Worm (Caenorhabditis elegans) whole organism, L3 larva: Measurements from ENCODE around the gene C04F6.7.
A peak's percentile ranks its signal among the peaks of the same experiment; 100 is the strongest.

Experiments
- R02D3.7 ChIP-seq: fragments of 150-350 bp; optimal IDR thresholded peaks from 2 replicates; lab custom pipeline; 2014; ENCODE audit warnings: missing biosample characterization, missing genetic modification characterization
- ZK546.5 ChIP-seq: sonication (generic microtip); optimal IDR thresholded peaks from 2 replicates; lab custom pipeline; 2017; ENCODE audit warnings: missing biosample characterization, missing genetic modification characterization
- aly-2 ChIP-seq: fragments of 150-350 bp; optimal IDR thresholded peaks from 2 replicates; lab custom pipeline; 2014; ENCODE audit warnings: missing biosample characterization, missing genetic modification characterization
- ceh-16 ChIP-seq: sonication (generic microtip); optimal IDR thresholded peaks from 2 replicates; lab custom pipeline; 2017; ENCODE audit warnings: missing biosample characterization, missing genetic modification characterization
- egl-27 ChIP-seq: sonication (generic microtip); optimal IDR thresholded peaks from 4 replicates; lab custom pipeline; 2017; ENCODE audit warnings: missing biosample characterization, missing genetic modification reagents, missing genetic modification characterization
- elt-2 ChIP-seq: sonication (generic microtip); optimal IDR thresholded peaks from 2 replicates; lab custom pipeline; 2016; ENCODE audit warnings: missing genetic modification reagents, mild to moderate bottlenecking, missing genetic modification characterization, missing compliant biosample characterization
- eor-1 ChIP-seq, 2 experiments: fragments of 150-350 bp; optimal IDR thresholded peaks; 2 replicates each; lab custom pipeline; 2014 to 2018; ENCODE audit warnings: missing biosample characterization in 2 of 2, missing genetic modification characterization in 2 of 2
- fkh-10 ChIP-seq: sonication (generic microtip); optimal IDR thresholded peaks from 2 replicates; lab custom pipeline; 2017; ENCODE audit warnings: missing biosample characterization, missing genetic modification reagents, missing genetic modification characterization
- fos-1 ChIP-seq: fragments of 150-350 bp; optimal IDR thresholded peaks from 2 replicates; lab custom pipeline; 2014; ENCODE audit warnings: missing biosample characterization, missing genetic modification characterization
- hmg-11 ChIP-seq: sonication (generic microtip); optimal IDR thresholded peaks from 2 replicates; lab custom pipeline; 2016; ENCODE audit warnings: missing genetic modification characterization, missing compliant biosample characterization
- lin-39 ChIP-seq: fragments of 150-350 bp; optimal IDR thresholded peaks from 2 replicates; lab custom pipeline; 2018; ENCODE audit warnings: missing biosample characterization, missing genetic modification reagents, missing genetic modification characterization
- lsy-12 ChIP-seq: sonication (generic microtip); optimal IDR thresholded peaks from 2 replicates; lab custom pipeline; 2016; ENCODE audit warnings: mild to moderate bottlenecking, missing genetic modification characterization, missing compliant biosample characterization
- mml-1 ChIP-seq: fragments of 150-350 bp; sonication (generic microtip); optimal IDR thresholded peaks from 3 replicates; lab custom pipeline; 2014; ENCODE audit warnings: missing biosample characterization, missing genetic modification characterization
- nfya-1 ChIP-seq: sonication (generic microtip); optimal IDR thresholded peaks from 2 replicates; lab custom pipeline; 2017; ENCODE audit warnings: missing genetic modification characterization, mild to moderate bottlenecking, missing compliant biosample characterization, antibody characterized with exemption, moderate library complexity; ENCODE audit not compliant: insufficient read depth
- nhr-12 ChIP-seq: fragments of 150-350 bp; optimal IDR thresholded peaks from 2 replicates; lab custom pipeline; 2014; ENCODE audit warnings: missing biosample characterization, missing genetic modification characterization
- nhr-23 ChIP-seq: fragments of 150-350 bp; optimal IDR thresholded peaks from 2 replicates; lab custom pipeline; 2014; ENCODE audit warnings: missing biosample characterization, missing genetic modification reagents, missing genetic modification characterization
- nhr-237 ChIP-seq: fragments of 150-350 bp; optimal IDR thresholded peaks from 2 replicates; lab custom pipeline; 2014; ENCODE audit warnings: missing biosample characterization, missing genetic modification characterization
- nhr-25 ChIP-seq: sonication (generic microtip); optimal IDR thresholded peaks from 2 replicates; lab custom pipeline; 2017; ENCODE audit warnings: missing biosample characterization, missing genetic modification characterization
- nhr-28 ChIP-seq: fragments of 150-350 bp; optimal IDR thresholded peaks from 2 replicates; lab custom pipeline; 2014; ENCODE audit warnings: missing biosample characterization, missing genetic modification characterization
- nhr-43 ChIP-seq: sonication (generic microtip); optimal IDR thresholded peaks from 2 replicates; lab custom pipeline; 2016; ENCODE audit warnings: mild to moderate bottlenecking, missing genetic modification characterization, missing compliant biosample characterization; ENCODE audit not compliant: poor library complexity, severe bottlenecking
- nhr-67 ChIP-seq: fragments of 150-350 bp; optimal IDR thresholded peaks from 2 replicates; lab custom pipeline; 2014; ENCODE audit warnings: missing biosample characterization, missing genetic modification characterization
- nhr-76 ChIP-seq: fragments of 150-350 bp; sonication (generic microtip); optimal IDR thresholded peaks from 5 replicates; lab custom pipeline; 2014; ENCODE audit warnings: missing biosample characterization, missing genetic modification characterization
- pha-4 ChIP-seq: fragments of 150-350 bp; optimal IDR thresholded peaks from 2 replicates; lab custom pipeline; 2014; ENCODE audit warnings: missing biosample characterization, missing genetic modification reagents, missing genetic modification characterization
- pqm-1 ChIP-seq: fragments of 150-350 bp; optimal IDR thresholded peaks from 2 replicates; lab custom pipeline; 2017; ENCODE audit warnings: missing biosample characterization, missing genetic modification characterization, inconsistent platforms
- sea-2 ChIP-seq: fragments of 150-350 bp; sonication (generic microtip); optimal IDR thresholded peaks from 4 replicates; lab custom pipeline; 2014; ENCODE audit warnings: missing biosample characterization, missing genetic modification reagents, missing genetic modification characterization
- tbx-2 ChIP-seq: sonication (generic microtip); optimal IDR thresholded peaks from 2 replicates; lab custom pipeline; 2016; ENCODE audit warnings: mild to moderate bottlenecking, missing genetic modification characterization, missing compliant biosample characterization
- unc-62 ChIP-seq: fragments of 150-350 bp; sonication (generic microtip); optimal IDR thresholded peaks from 4 replicates; lab custom pipeline; 2014; ENCODE audit warnings: missing biosample characterization, missing genetic modification reagents, missing genetic modification characterization
- ztf-4 ChIP-seq: fragments of 150-350 bp; optimal IDR thresholded peaks from 2 replicates; lab custom pipeline; 2014; ENCODE audit warnings: missing biosample characterization, missing genetic modification characterization

C04F6.7 gene

ce11 chrX:3430020-3430419, 11.0 kb upstream of the C04F6.7 start, which contains the start of gene ZK813.4:
Gene ZK813.4, minus strand, starts transcription at chrX:3430120.
- TF ChIP-seq tbx-2 (tag; lab: Kevin White, UChicago) (no peak), elt-2 (tag; lab: Kevin White, UChicago) (no peak), fkh-10 (GFP tag; lab: Kevin White, UChicago) (no peak)
- TF ChIP-seq, all 47 proteins: peak for 0

DNA sequence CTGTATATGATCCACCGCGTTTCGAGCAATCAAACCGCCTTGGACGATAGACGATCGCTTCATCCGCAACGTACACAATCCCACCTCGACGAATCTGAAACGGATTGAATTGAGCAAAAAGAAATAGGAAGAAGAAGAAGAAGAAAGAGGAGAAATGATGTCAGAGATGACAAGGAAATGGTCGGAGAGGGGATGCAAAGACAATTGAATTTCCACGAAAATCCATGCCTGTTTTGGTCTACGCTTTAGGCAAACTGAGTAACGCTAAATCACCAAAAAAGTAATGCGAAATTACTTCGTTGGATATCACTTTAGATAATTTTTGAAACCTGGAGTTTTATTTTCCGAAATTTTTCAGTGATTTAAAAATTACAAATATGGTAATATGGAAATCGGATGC, 10.1 kb upstream of the C04F6.7 start:
- TF ChIP-seq fos-1 (tag; lab: Kevin White, UChicago): no peak
- TF ChIP-seq nhr-76 (tag; lab: Kevin White, UChicago): no peak
- no peak for TF ChIP-seq nhr-25 (tag; lab: Kevin White, UChicago)
- TF ChIP-seq mml-1 (tag; lab: Kevin White, UChicago): no peak
- TF ChIP-seq ztf-4: no peak
- peak; percentile 35 for TF ChIP-seq fkh-10 (GFP tag; lab: Kevin White, UChicago)
- TF ChIP-seq lin-39 (tag; lab: Kevin White, UChicago): no peak

DNA sequence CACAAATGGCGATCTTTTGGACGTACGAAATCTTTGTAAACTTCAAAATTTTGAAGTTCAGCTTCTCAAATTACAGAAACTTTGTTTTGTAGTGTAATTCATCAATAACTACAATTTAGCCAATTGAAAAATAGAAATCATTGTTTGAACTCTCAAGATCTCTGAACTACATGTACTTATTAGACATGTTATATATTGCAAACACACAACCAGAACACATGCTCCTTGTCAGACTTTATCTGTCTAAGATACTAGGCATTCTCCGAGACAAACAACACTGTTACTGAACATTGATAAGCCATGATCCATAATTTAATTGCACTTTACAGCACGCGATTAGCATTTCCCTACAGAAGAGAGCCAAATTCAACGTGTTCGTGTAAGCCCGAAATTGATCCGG, 5.5 kb upstream of the C04F6.7 start, which contains the start of gene ZK813.6:
TSS of gene ZK813.6 (plus strand) at position 301 of the 400 bp plus-strand sequence.
- TF ChIP-seq hmg-11 (tag; lab: Kevin White, UChicago) (no peak), aly-2 (no peak), nhr-43 (tag; lab: Kevin White, UChicago) (no peak), ceh-16 (tag; lab: Kevin White, UChicago) (no peak), lsy-12 (no peak), nfya-1 (no peak), pqm-1 (tag; lab: Kevin White, UChicago) (no peak)

DNA sequence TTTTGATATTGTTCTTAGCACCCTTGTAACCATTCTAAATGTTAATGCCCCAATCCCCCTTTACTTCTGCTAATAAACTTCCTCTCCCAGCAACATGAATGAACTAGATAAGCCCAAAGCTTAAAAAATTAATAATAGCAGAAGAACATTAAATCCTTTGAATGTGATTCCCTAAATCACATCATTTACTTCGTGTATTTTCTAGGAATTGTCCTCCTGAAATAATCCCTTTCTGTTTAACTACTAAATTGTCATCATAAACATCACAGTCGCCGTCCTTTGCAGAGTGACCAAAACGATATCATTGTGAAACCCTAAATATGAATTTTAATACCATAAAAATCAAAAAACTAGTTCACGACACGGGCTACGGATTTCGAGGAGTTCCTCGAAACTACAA, 2.9 kb downstream of the C04F6.7 start:
- TF ChIP-seq ZK546.5 (no peak), nhr-23 (tag; lab: Kevin White, UChicago) (no peak), aly-2 (no peak), egl-27 (tag; lab: Kevin White, UChicago) (no peak)

DNA sequence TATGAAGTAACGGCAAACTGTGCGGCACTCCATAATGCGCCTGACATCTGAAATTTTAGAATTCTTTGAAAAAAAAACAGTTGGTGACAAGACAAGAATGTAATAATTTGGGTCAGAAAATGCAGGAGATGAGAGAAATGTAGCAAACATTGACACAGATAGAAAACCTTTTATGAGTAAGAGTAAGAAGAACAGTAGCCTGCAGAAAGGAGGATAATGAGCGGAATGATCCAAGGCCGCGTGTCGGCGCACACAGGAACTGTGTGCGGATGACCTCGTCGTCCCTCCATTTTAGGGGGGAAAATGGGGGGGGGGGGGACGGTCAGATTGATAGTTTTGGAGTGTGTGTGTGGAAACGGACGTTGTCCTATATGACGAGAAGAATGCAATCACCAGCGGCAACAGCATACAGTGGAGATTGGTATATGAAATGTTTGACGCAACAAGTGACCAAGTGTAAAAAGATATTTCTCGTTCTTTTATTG, 4.3 kb downstream of the C04F6.7 start, which contains the start of gene dhs-27:
TSS of gene dhs-27 (minus strand) at position 51 of the 485 bp plus-strand sequence.
- TF ChIP-seq elt-2 (tag; lab: Kevin White, UChicago) (no peak), unc-62 (GFP tag; lab: Kevin White, UChicago) (no peak), nhr-12 (no peak), ZK546.5 (no peak), eor-1 (tag; optimal IDR thresholded peaks at IDR 0.05; lab: Kevin White, UChicago) (no peak), nhr-28 (tag; lab: Kevin White, UChicago) (no peak), nhr-25 (tag; lab: Kevin White, UChicago) (peak; percentile 59), pha-4 (tag; lab: Kevin White, UChicago) (no peak), sea-2 (GFP tag; lab: Kevin White, UChicago) (no peak), nhr-67 (tag; lab: Kevin White, UChicago) (no peak), nhr-43 (tag; lab: Kevin White, UChicago) (no peak), nhr-23 (tag; lab: Kevin White, UChicago) (peak; percentile 60), R02D3.7 (no peak)
- TF ChIP-seq, all 47 proteins: peak for 2

DNA sequence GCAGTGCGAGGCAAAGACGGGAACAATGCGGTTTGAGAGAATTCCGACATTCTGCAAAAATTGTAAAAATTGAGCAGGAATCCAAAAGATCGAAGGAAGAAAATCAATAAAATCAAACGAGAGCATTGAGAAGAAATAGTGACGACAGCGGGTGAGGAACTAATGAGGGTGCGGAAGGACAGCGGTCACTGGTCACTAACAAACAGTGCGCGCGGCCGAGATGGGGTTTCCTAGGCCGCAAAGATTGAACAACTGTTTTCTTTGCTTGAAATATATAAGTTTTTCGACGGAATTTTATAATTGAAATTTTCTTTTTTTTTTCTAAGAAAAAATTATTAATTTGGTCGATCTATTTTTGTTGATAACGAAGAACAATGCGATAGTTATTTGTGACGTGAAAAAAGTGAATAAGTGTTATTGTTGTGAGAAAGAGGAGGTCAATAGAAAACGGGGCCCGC, 7.4 kb downstream of the C04F6.7 start, which contains the start of gene unc-78:
TSS of gene unc-78 (minus strand) at position 51 of the 458 bp plus-strand sequence.
- no peak for TF ChIP-seq nhr-237 (tag; lab: Kevin White, UChicago)
- TF ChIP-seq elt-2 (tag; lab: Kevin White, UChicago): peak; percentile 0
- TF ChIP-seq pqm-1 (tag; lab: Kevin White, UChicago): peak; percentile 31
- peak; percentile 16 for TF ChIP-seq pha-4 (tag; lab: Kevin White, UChicago)
